Fruit fly (Drosophila melanogaster): ENCODE results near the gene Acsf2.

DNA sequence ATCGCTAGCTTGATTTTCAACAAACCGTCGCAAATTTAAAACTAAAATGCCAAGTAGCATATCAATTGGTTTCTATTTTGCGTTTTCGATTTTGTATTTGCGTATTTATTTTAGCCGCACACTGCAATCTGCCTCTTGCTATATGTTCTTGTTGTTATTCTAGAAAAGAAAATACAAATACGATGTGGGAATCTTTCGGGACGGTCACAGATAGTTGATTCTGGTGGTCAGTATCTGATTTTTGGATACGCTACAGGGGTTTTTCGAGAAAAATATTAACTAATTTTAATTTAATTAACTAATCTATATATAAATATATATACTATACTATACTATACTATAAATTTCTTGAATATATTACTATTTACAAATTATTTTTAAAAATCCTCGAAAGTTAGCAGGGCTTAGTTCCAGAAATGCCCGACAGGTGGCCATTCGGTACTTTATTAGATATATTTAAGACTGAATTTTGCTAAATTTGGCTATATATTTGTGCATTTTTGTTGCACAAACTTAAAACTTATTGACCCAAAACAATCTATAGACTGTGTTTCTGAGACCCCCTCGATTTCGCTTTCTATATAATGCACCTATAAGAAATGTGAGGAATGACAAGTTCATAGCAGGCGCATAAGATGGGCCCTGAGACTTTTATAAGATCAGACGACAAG lies 13.1 kb downstream of the Acsf2 start, which contains the start of gene CG14022:
- TF ChIP-seq z (GFP tag; IDR thresholded peaks at IDR 0.05), result no peak
- no peak for TF ChIP-seq BtbVII (GFP tag; optimal IDR thresholded peaks at IDR 0.05)
- no peak for TF ChIP-seq Dll (GFP tag; IDR thresholded peaks at IDR 0.05; ENCODE audit: partially characterized antibody)
- TF ChIP-seq knrl (GFP tag; IDR thresholded peaks at IDR 0.05; ENCODE audit: partially characterized antibody), result no peak
- no peak for TF ChIP-seq cad (GFP tag; optimal IDR thresholded peaks at IDR 0.05)
- TF ChIP-seq caup (GFP tag; optimal IDR thresholded peaks at IDR 0.05; ENCODE audit: severe bottlenecking), result no peak

Measured in whole organism, embryonic.